Fruit fly (Drosophila melanogaster) whole organism, wandering third instar larva: ENCODE results near the gene Oseg1.
A peak's percentile ranks its signal among the peaks of the same experiment; 100 is the strongest.

Experiments used
- CG9705 ChIP-seq: fragments of 200-800 bp; sonication (Bioruptor generic); optimal IDR thresholded peaks from 2 replicates; lab custom pipeline; 2018; ENCODE audit warnings: missing biosample characterization, mild to moderate bottlenecking, missing genetic modification characterization
- CrebA ChIP-seq: fragments of 200-800 bp; sonication (Bioruptor generic); optimal IDR thresholded peaks from 2 replicates; lab custom pipeline; 2016; ENCODE audit warnings: missing biosample characterization, mild to moderate bottlenecking, missing genetic modification characterization, borderline replicate concordance
- Dfd ChIP-seq: fragments of >200 bp; optimal IDR thresholded peaks from 2 replicates; lab custom pipeline; 2017; ENCODE audit warnings: missing biosample characterization, missing genetic modification characterization
- Dif ChIP-seq: fragments of 200-275, 200-300 bp; sonication (Bioruptor generic); optimal IDR thresholded peaks from 2 replicates; lab custom pipeline; 2018; ENCODE audit warnings: missing biosample characterization, missing genetic modification characterization; ENCODE audit not compliant: partially characterized antibody
- Hnf4 ChIP-seq: fragments of 200-800 bp; sonication (Bioruptor generic); optimal IDR thresholded peaks from 2 replicates; lab custom pipeline; 2016; ENCODE audit warnings: missing biosample characterization, mild to moderate bottlenecking, missing genetic modification characterization
- Hr78 ChIP-seq: fragments of >200 bp; optimal IDR thresholded peaks from 2 replicates; lab custom pipeline; 2017; ENCODE audit warnings: missing biosample characterization, missing genetic modification characterization
- Hr83 ChIP-seq: fragments of 200-300 bp; sonication (Bioruptor generic); optimal IDR thresholded peaks from 2 replicates; lab custom pipeline; 2016; ENCODE audit warnings: missing biosample characterization, mild to moderate bottlenecking, missing genetic modification characterization, moderate library complexity; ENCODE audit not compliant: poor library complexity, severe bottlenecking
- Jra ChIP-seq: sonication (Bioruptor generic); optimal IDR thresholded peaks from 2 replicates; lab custom pipeline; 2016; ENCODE audit warnings: missing biosample characterization, missing genetic modification characterization
- Myc ChIP-seq: fragments of >200 bp; optimal IDR thresholded peaks from 2 replicates; lab custom pipeline; 2017
- N ChIP-seq: fragments of >200 bp; optimal IDR thresholded peaks from 2 replicates; lab custom pipeline; 2018; ENCODE audit warnings: missing biosample characterization, missing external identifiers, missing genetic modification characterization
- OdsH ChIP-seq: fragments of 200-800 bp; sonication (Bioruptor generic); optimal IDR thresholded peaks from 2 replicates; lab custom pipeline; 2016; ENCODE audit warnings: missing biosample characterization, mild to moderate bottlenecking, missing genetic modification characterization
- Rel ChIP-seq, 2 experiments: fragments of 200-800 bp; sonication (Bioruptor generic) in 1 of 2; optimal IDR thresholded peaks; 2 replicates in 1 of 2; 3 replicates in 1 of 2; lab custom pipeline; 2016 to 2019; ENCODE audit warnings: mild to moderate bottlenecking in 2 of 2, missing biosample characterization in 2 of 2, missing genetic modification characterization in 2 of 2, moderate library complexity in 1 of 2
- Sp1 ChIP-seq: fragments of 200-800 bp; sonication (Bioruptor generic); optimal IDR thresholded peaks from 3 replicates; lab custom pipeline; 2019; ENCODE audit warnings: missing biosample characterization, mild to moderate bottlenecking, missing genetic modification characterization, moderate library complexity
- br ChIP-seq: fragments of 200-800 bp; sonication (Bioruptor generic); optimal IDR thresholded peaks from 2 replicates; lab custom pipeline; 2016; ENCODE audit warnings: missing biosample characterization, missing genetic modification characterization
- brk ChIP-seq: fragments of 200-800 bp; sonication (Bioruptor generic); optimal IDR thresholded peaks from 2 replicates; lab custom pipeline; 2016; ENCODE audit warnings: missing biosample characterization, mild to moderate bottlenecking, missing genetic modification characterization
- dl ChIP-seq, 2 experiments: fragments of 175-275, 200-275 bp in 1 of 2; fragments of 200-275 bp in 1 of 2; sonication (Bioruptor generic); optimal IDR thresholded peaks; lab custom pipeline; 2018; ENCODE audit warnings: mild to moderate bottlenecking in 2 of 2, missing biosample characterization in 2 of 2, missing genetic modification characterization in 2 of 2, moderate library complexity in 2 of 2; ENCODE audit not compliant: partially characterized antibody in 2 of 2, insufficient read depth in 1 of 2
- dmrt93B ChIP-seq: fragments of 200-800 bp; sonication (Bioruptor generic); optimal IDR thresholded peaks from 2 replicates; lab custom pipeline; 2018; ENCODE audit warnings: missing biosample characterization, mild to moderate bottlenecking, missing genetic modification characterization
- foxo ChIP-seq, 2 experiments: fragments of 200-800 bp; sonication (Bioruptor generic); optimal IDR thresholded peaks; 2 replicates in 1 of 2; 3 replicates in 1 of 2; lab custom pipeline; 2016 to 2017; ENCODE audit warnings: missing biosample characterization in 2 of 2, missing genetic modification characterization in 2 of 2
- fru ChIP-seq: fragments of 200-800 bp; sonication (Bioruptor generic); optimal IDR thresholded peaks from 3 replicates; lab custom pipeline; 2016; ENCODE audit warnings: missing biosample characterization, mild to moderate bottlenecking, missing genetic modification characterization
- h ChIP-seq: fragments of 200-800 bp; sonication (Bioruptor generic); optimal IDR thresholded peaks from 3 replicates; lab custom pipeline; 2016; ENCODE audit warnings: missing biosample characterization, mild to moderate bottlenecking, missing genetic modification characterization
- jim ChIP-seq: fragments of 175-275, 200-325 bp; sonication (Bioruptor generic); optimal IDR thresholded peaks from 2 replicates; lab custom pipeline; 2016; ENCODE audit warnings: missing biosample characterization, mild to moderate bottlenecking, missing genetic modification characterization
- lola ChIP-seq: fragments of >200 bp; optimal IDR thresholded peaks from 2 replicates; lab custom pipeline; 2017; ENCODE audit warnings: missing biosample characterization, missing genetic modification characterization
- psq ChIP-seq: fragments of 200-800 bp; sonication (Bioruptor generic); optimal IDR thresholded peaks from 3 replicates; lab custom pipeline; 2017; ENCODE audit warnings: missing biosample characterization, mild to moderate bottlenecking, missing genetic modification characterization, moderate library complexity
- rgr ChIP-seq: fragments of 200-800 bp; sonication (Bioruptor generic); optimal IDR thresholded peaks from 3 replicates; lab custom pipeline; 2016; ENCODE audit warnings: missing biosample characterization, mild to moderate bottlenecking, missing genetic modification characterization
- sage ChIP-seq: fragments of 200-800 bp; sonication (Bioruptor generic); optimal IDR thresholded peaks from 2 replicates; lab custom pipeline; 2016; ENCODE audit warnings: missing biosample characterization, mild to moderate bottlenecking, missing genetic modification characterization
- sv ChIP-seq: fragments of 200-800 bp; sonication (Bioruptor generic); optimal IDR thresholded peaks from 3 replicates; lab custom pipeline; 2016; ENCODE audit warnings: missing biosample characterization, missing genetic modification characterization
- tai ChIP-seq: sonication (Bioruptor generic); optimal IDR thresholded peaks from 2 replicates; lab custom pipeline; 2016; ENCODE audit warnings: missing biosample characterization, missing genetic modification characterization
- woc ChIP-seq: sonication (Bioruptor generic); optimal IDR thresholded peaks from 2 replicates; lab custom pipeline; 2016; ENCODE audit warnings: missing biosample characterization, mild to moderate bottlenecking, missing genetic modification characterization

The Oseg1 gene

DNA sequence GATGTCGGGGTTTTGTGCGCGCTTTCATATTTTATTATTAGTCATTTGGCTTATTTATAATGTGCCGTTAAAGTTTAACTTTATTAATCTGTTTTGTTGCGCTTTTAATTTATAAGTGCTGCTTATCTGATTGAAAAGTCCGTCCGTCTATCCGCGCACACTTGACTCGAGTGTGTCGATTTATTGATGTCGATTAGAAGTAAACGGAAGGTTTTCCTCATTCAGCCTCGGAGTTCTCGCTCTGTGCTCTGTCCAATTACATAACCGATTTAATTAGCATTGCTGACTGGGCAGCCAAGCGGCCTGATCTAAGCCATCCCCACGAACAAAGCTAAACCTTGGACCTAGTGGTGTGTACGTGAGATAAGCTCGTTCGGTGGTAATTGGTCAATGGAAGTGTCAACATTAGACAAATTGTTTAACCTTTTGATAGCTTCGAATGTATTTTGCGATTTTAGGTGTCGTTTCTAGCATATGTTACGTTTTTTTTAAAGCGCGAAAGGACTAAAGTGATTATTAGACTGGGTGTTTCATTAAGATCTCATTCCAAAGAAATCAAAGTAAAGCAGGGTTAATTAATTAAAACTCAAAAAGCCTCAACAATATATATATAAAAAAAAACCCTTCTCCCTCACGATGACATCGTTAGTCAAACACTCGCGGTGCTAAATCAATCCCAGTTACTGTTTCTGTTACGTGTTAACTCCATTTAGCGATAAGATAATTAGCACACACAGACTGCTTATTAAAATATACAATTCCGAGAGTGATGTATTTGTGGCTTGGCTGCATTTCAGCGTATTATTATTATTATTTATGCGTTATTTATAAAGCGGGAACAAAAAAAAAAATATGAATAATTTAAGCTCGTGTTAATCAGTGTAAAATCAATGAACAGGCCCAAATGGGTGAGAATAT lies 41.1 kb upstream of the Oseg1 start:
- TF ChIP-seq tai (GFP tag; lab: Kevin White, UChicago) (no peak), foxo (GFP tag; optimal IDR thresholded peaks at IDR 0.05; lab: Kevin White, UChicago) (peak in 1 of 2 experiments; percentile 36), Hr83 (GFP tag; lab: Kevin White, UChicago) (no peak), Hnf4 (GFP tag; lab: Kevin White, UChicago) (peak; percentile 6), dmrt93B (no peak), brk (GFP tag; lab: Kevin White, UChicago) (peak; percentile 15), Rel (GFP tag; optimal IDR thresholded peaks at IDR 0.05; lab: Kevin White, UChicago) (no peak), Rel (tag; optimal IDR thresholded peaks at IDR 0.05; lab: Kevin White, UChicago) (no peak), sage (GFP tag; lab: Kevin White, UChicago) (peak; percentile 56), h (GFP tag; lab: Kevin White, UChicago) (peak; percentile 47), br (GFP tag; lab: Kevin White, UChicago) (peak; percentile 16)

DNA sequence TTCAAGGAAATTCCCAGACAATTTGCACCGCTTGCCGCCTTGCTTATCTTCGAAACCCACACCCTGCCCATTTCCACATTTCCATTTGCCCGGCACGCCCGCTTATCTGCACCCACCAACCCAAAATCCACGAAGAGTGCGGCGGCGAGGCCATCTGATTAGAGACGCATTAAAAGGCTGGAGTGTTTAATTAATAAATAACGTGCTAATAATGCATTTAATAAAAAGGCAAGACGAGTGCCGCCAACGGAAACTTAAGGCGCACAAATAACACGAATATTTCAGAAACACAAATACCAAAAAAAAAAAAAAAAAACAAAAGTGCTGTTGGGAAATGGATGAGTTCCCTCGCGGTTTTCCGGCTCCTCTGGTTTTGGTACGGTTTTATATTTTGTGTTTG lies 40.4 kb upstream of the Oseg1 start:
- peak; percentile 41 for TF ChIP-seq h (GFP tag; lab: Kevin White, UChicago)
- no peak for TF ChIP-seq dl (GFP tag; optimal IDR thresholded peaks at IDR 0.05; lab: Kevin White, UChicago; ENCODE audit: insufficient read depth in 1 of 2, partially characterized antibody in 2 of 2)
- TF ChIP-seq br (GFP tag; lab: Kevin White, UChicago): no peak
- TF ChIP-seq rgr: no peak
- no peak for TF ChIP-seq Hr78 (GFP tag; lab: Kevin White, UChicago)
- no peak for TF ChIP-seq Jra

DNA sequence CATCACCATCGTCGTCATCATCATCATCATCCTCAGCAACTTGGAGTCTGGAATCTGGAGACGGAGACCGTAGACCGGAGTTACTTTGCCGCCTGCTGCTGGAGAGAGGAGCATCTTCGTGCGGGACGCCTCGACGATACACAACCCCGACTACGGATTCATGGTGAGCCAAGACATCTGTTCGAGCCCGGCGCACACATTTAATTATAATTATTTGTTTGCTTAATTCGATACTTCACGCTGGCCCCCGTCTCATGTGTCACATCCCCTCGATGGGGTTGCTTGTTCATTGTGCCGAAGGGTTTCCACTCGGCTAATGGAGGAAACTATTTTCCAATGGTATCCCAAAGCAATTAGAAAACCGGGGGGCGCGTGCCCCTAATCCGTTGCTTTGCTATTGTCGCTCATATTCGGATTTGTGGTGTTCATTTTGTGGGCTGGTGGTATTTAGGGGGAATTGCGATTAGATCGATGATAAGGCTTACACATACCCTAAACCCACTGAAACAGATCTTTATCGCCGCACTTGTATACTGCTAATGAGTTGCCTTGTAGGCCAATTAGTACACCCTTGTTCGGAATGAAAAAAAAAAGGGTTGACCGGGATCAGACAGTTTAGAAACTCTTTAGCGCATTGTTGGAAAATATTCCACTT lies 39.5 kb upstream of the Oseg1 start:
- no peak for TF ChIP-seq CrebA
- TF ChIP-seq woc (GFP tag; lab: Kevin White, UChicago): no peak
- TF ChIP-seq lola (GFP tag; lab: Kevin White, UChicago): no peak
- TF ChIP-seq foxo (GFP tag; optimal IDR thresholded peaks at IDR 0.05; lab: Kevin White, UChicago): no peak
- no peak for TF ChIP-seq fru (GFP tag; lab: Kevin White, UChicago)
- no peak for TF ChIP-seq psq (GFP tag; lab: Kevin White, UChicago)
- TF ChIP-seq dl (GFP tag; optimal IDR thresholded peaks at IDR 0.05; lab: Kevin White, UChicago; ENCODE audit: insufficient read depth in 1 of 2, partially characterized antibody in 2 of 2): no peak
- no peak for TF ChIP-seq CG9705 (GFP tag; lab: Kevin White, UChicago)

DNA sequence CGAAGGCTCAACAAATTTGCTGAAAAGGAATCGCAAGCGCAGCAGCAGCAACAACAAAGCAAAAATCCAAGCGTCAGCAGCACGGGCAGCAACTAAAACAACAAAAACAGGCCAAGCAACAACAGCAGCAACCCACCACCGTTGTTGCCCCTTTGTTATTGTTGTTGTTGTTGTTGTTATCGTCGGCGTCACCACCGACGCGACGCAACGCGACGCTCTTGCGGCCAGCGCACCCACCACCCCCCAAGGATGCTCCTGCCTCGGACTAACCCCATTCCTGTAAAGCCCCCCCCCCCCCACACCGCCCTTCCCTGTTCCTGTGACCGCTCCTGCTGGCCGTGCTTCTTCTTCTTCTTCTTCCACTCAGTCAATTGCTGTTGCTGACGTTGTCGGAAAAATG lies 38.1 kb upstream of the Oseg1 start:
- peak; percentile 75 for TF ChIP-seq Dfd (GFP tag; lab: Kevin White, UChicago)
- TF ChIP-seq jim (GFP tag; lab: Kevin White, UChicago): no peak
- TF ChIP-seq Hr83 (GFP tag; lab: Kevin White, UChicago): no peak
- TF ChIP-seq brk (GFP tag; lab: Kevin White, UChicago): no peak

DNA sequence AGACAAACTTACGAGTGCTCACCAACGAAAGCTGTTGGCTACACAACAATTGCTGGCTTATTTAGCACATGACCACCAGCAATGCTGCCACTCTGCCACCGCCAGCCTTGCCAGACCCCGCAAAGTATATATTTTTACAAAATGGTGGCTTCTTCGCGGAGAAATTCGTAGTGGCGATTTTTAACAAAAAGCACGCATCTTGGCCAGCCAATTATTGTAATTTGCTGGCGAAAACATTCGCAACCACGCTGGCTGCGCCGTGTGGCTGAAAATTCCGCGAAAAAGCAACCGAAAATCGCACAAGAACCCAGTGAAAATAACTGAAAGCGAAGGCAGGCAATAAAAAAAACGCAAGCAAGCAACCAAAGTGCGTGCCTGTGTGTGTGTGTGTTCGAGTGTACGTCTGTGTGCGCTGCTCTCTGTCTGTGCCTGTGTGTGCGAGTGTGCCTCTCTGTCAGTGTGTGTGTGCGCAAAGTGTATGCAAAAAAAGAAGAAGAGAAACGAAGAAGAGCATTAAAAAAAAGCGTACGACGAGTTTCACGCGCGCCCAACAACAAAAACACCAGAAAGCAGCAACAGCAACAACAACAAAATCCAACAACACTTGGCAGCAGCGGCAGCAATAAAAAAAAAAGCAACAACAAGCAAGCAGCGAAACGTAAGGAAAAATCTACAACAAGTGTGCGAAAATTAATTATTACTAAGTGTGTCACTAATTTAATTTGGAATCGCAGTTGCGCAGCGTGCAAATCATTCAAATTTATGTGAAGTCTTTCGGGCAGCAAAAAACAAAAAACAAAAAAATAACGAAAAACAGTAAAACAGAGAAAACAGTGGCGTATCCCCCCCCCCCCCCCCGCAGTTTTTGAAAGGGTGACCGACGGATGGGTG lies 37.4 kb upstream of the Oseg1 start, which contains the start of gene Gug:
Gug (plus strand) TSS at position 123 of the 891 bp plus-strand sequence.
- TF ChIP-seq jim (GFP tag; lab: Kevin White, UChicago): peak; percentile 64
- TF ChIP-seq Dfd (GFP tag; lab: Kevin White, UChicago): peak; percentile 11
- peak; percentile 57 for TF ChIP-seq h (GFP tag; lab: Kevin White, UChicago)
- TF ChIP-seq woc (GFP tag; lab: Kevin White, UChicago): peak; percentile 2
- TF ChIP-seq N: peak; percentile 57
- no peak for TF ChIP-seq psq (GFP tag; lab: Kevin White, UChicago)
- TF ChIP-seq foxo (GFP tag; optimal IDR thresholded peaks at IDR 0.05; lab: Kevin White, UChicago): no peak
- TF ChIP-seq dl (GFP tag; optimal IDR thresholded peaks at IDR 0.05; lab: Kevin White, UChicago; ENCODE audit: insufficient read depth in 1 of 2, partially characterized antibody in 2 of 2): no peak
- no peak for TF ChIP-seq Rel (GFP tag; optimal IDR thresholded peaks at IDR 0.05; lab: Kevin White, UChicago)
- peak; percentile 40 for TF ChIP-seq Rel (tag; optimal IDR thresholded peaks at IDR 0.05; lab: Kevin White, UChicago)
- TF ChIP-seq Myc (lab: Kevin White, UChicago): peak; percentile 7
- TF ChIP-seq Dif (GFP tag; lab: Kevin White, UChicago): peak; percentile 33
- no peak for TF ChIP-seq sv (GFP tag; lab: Kevin White, UChicago)
- TF ChIP-seq OdsH: peak; percentile 9
- no peak for TF ChIP-seq tai (GFP tag; lab: Kevin White, UChicago)
- peak; percentile 53 for TF ChIP-seq CrebA
- no peak for TF ChIP-seq dmrt93B
- TF ChIP-seq fru (GFP tag; lab: Kevin White, UChicago): no peak
- TF ChIP-seq br (GFP tag; lab: Kevin White, UChicago): peak; percentile 12
- peak; percentile 35 for TF ChIP-seq sage (GFP tag; lab: Kevin White, UChicago)
- TF ChIP-seq CG9705 (GFP tag; lab: Kevin White, UChicago): peak; percentile 6
- no peak for TF ChIP-seq Hnf4 (GFP tag; lab: Kevin White, UChicago)
- no peak for TF ChIP-seq lola (GFP tag; lab: Kevin White, UChicago)
- peak; percentile 83 for TF ChIP-seq Sp1 (GFP tag; lab: Kevin White, UChicago)
- TF ChIP-seq Hr83 (GFP tag; lab: Kevin White, UChicago): peak; percentile 3
- TF ChIP-seq, all 38 proteins: peak for 15
